Worm (Caenorhabditis elegans): ENCODE data around the gene F46B6.12.

Gene F46B6.12

ce11 chrV:9754459-9754858 lies 21.2 kb downstream of the F46B6.12 start, which contains the start of gene F58E6.5:
F58E6.5 (minus strand) TSS chrV:9754559.
- TF ChIP-seq pha-4 (tag; optimal IDR thresholded peaks at IDR 0.05) (no peak), ceh-82 (tag; optimal IDR thresholded peaks at IDR 0.05) (no peak), nhr-77 (tag; optimal IDR thresholded peaks at IDR 0.05) (no peak)

- no peak for TF ChIP-seq ama-1 (optimal IDR thresholded peaks at IDR 0.05)
- TF ChIP-seq nhr-28 (tag; optimal IDR thresholded peaks at IDR 0.05), result no peak
- TF ChIP-seq fkh-2 (tag; optimal IDR thresholded peaks at IDR 0.05), result no peak
- no peak for TF ChIP-seq fkh-10 (GFP tag; optimal IDR thresholded peaks at IDR 0.05)
- TF ChIP-seq hmg-11 (tag; optimal IDR thresholded peaks at IDR 0.05), result no peak
- no peak for TF ChIP-seq pha-4 (tag; optimal IDR thresholded peaks at IDR 0.05)
- no peak for TF ChIP-seq ZK546.5 (tag; optimal IDR thresholded peaks at IDR 0.05)
- TF ChIP-seq nhr-237 (tag; optimal IDR thresholded peaks at IDR 0.05), result no peak
- TF ChIP-seq pqm-1 (tag; optimal IDR thresholded peaks at IDR 0.05), result no peak
- no peak for TF ChIP-seq elt-2 (tag; optimal IDR thresholded peaks at IDR 0.05)
- TF ChIP-seq sea-2 (GFP tag; optimal IDR thresholded peaks at IDR 0.05), result no peak
- TF ChIP-seq ceh-16 (tag; optimal IDR thresholded peaks at IDR 0.05), result no peak
- TF ChIP-seq ceh-28 (tag; optimal IDR thresholded peaks at IDR 0.05), result no peak
- TF ChIP-seq ceh-9 (tag; optimal IDR thresholded peaks at IDR 0.05), result no peak
- no peak for TF ChIP-seq fos-1 (tag; optimal IDR thresholded peaks at IDR 0.05)
- TF ChIP-seq R02D3.7 (tag; optimal IDR thresholded peaks at IDR 0.05), result no peak
- no peak for TF ChIP-seq aly-2 (tag; optimal IDR thresholded peaks at IDR 0.05)
- no peak for TF ChIP-seq unc-62 (GFP tag; optimal IDR thresholded peaks at IDR 0.05)
- no peak for TF ChIP-seq nhr-43 (tag; optimal IDR thresholded peaks at IDR 0.05; ENCODE audit: poor library complexity, severe bottlenecking)
- no peak for TF ChIP-seq snpc-4 (tag; optimal IDR thresholded peaks at IDR 0.05)
Observed at ce11 chrV:9753554-9753953, 22.1 kb downstream of the F46B6.12 start.

ce11 chrV:9752918-9753317 lies 22.7 kb downstream of the F46B6.12 start, which contains the start of gene F58E6.6:
F58E6.6 (minus strand) TSS chrV:9753018.
- no peak for TF ChIP-seq aly-2 (tag; optimal IDR thresholded peaks at IDR 0.05)
- TF ChIP-seq ceh-82 (tag; optimal IDR thresholded peaks at IDR 0.05), result no peak
- no peak for TF ChIP-seq R02D3.7 (tag; optimal IDR thresholded peaks at IDR 0.05)
- no peak for TF ChIP-seq ZK546.5 (tag; optimal IDR thresholded peaks at IDR 0.05)
- no peak for TF ChIP-seq nhr-23 (tag; optimal IDR thresholded peaks at IDR 0.05)
- no peak for TF ChIP-seq jun-1 (tag; optimal IDR thresholded peaks at IDR 0.05)
- no peak for TF ChIP-seq ztf-4 (tag; optimal IDR thresholded peaks at IDR 0.05)
- TF ChIP-seq lin-15B (tag; optimal IDR thresholded peaks at IDR 0.05), result no peak
- no peak for TF ChIP-seq tbx-2 (tag; optimal IDR thresholded peaks at IDR 0.05)
- no peak for TF ChIP-seq nhr-28 (tag; optimal IDR thresholded peaks at IDR 0.05)
- TF ChIP-seq elt-3 (tag; optimal IDR thresholded peaks at IDR 0.05), result no peak
- no peak for TF ChIP-seq unc-39 (tag; optimal IDR thresholded peaks at IDR 0.05)
- no peak for TF ChIP-seq nhr-11 (tag; optimal IDR thresholded peaks at IDR 0.05)
- TF ChIP-seq nhr-67 (tag; optimal IDR thresholded peaks at IDR 0.05), result no peak
- no peak for TF ChIP-seq nhr-237 (tag; optimal IDR thresholded peaks at IDR 0.05)
- TF ChIP-seq lin-39 (tag; optimal IDR thresholded peaks at IDR 0.05), result no peak
- TF ChIP-seq nhr-77 (tag; optimal IDR thresholded peaks at IDR 0.05), result no peak
- no peak for TF ChIP-seq nhr-12 (tag; optimal IDR thresholded peaks at IDR 0.05)
- TF ChIP-seq fkh-10 (GFP tag; optimal IDR thresholded peaks at IDR 0.05), result no peak
- no peak for TF ChIP-seq egl-27 (tag; optimal IDR thresholded peaks at IDR 0.05)

- no peak for TF ChIP-seq R02D3.7 (tag; optimal IDR thresholded peaks at IDR 0.05)
- no peak for TF ChIP-seq pqm-1 (tag; optimal IDR thresholded peaks at IDR 0.05)
- TF ChIP-seq tbx-2 (tag; optimal IDR thresholded peaks at IDR 0.05), result no peak
- no peak for TF ChIP-seq mdl-1 (tag; optimal IDR thresholded peaks at IDR 0.05)
- no peak for TF ChIP-seq hmg-11 (tag; optimal IDR thresholded peaks at IDR 0.05)
- TF ChIP-seq lin-39 (tag; optimal IDR thresholded peaks at IDR 0.05), result no peak
- TF ChIP-seq nhr-28 (tag; optimal IDR thresholded peaks at IDR 0.05), result no peak
- TF ChIP-seq eor-1 (tag; optimal IDR thresholded peaks at IDR 0.05), result no peak
- TF ChIP-seq nhr-25 (tag; optimal IDR thresholded peaks at IDR 0.05), result no peak
- no peak for TF ChIP-seq zag-1 (tag; optimal IDR thresholded peaks at IDR 0.05)
- TF ChIP-seq ceh-28 (tag; optimal IDR thresholded peaks at IDR 0.05), result no peak
- no peak for TF ChIP-seq elt-3 (tag; optimal IDR thresholded peaks at IDR 0.05)
- no peak for TF ChIP-seq nhr-23 (tag; optimal IDR thresholded peaks at IDR 0.05)
- TF ChIP-seq elt-2 (tag; optimal IDR thresholded peaks at IDR 0.05), result no peak
Observed at ce11 chrV:9750308-9750707, 25.3 kb downstream of the F46B6.12 start, which contains the start of gene F58E6.4. F58E6.4 (minus strand) TSS chrV:9750408.

Data from whole organism, L3 larva.